Worm (Caenorhabditis elegans): Measurements from ENCODE around the gene aipr-1.

aipr-1 gene

DNA sequence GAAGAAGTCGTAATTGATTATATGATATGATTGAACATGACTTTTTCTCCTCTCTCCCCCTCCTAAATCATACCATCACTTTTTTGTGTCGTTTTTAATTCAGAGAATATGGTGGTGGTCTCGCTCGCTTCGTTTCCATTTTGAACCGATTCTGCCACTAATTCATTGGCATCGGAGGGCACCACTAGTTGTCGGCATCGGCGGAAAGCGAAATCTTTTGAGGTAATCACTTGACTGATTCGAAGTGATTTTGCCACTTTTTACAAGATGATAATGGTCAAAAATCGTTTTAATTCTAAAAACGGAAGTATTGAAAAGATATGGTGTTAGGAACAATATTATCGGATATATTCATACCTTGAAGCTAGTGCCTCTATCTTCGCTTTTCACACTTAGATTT is 22.7 kb upstream of the aipr-1 start, which contains the start of gene klf-3:
Gene klf-3, plus strand, starts transcription at position 109 of the 400 bp plus-strand sequence.
- no peak for TF ChIP-seq nhr-111 (GFP tag; optimal IDR thresholded peaks at IDR 0.05)
- TF ChIP-seq lim-7 (GFP tag; IDR thresholded peaks at IDR 0.05) = no peak

- TF ChIP-seq hlh-11 (tag; optimal IDR thresholded peaks at IDR 0.05) = peak; percentile 36
- TF ChIP-seq nhr-28 (tag; optimal IDR thresholded peaks at IDR 0.05) = peak; percentile 61
- TF ChIP-seq nhr-77 (tag; optimal IDR thresholded peaks at IDR 0.05) = peak; percentile 1
- no peak for TF ChIP-seq egl-27 (tag; optimal IDR thresholded peaks at IDR 0.05)
- TF ChIP-seq nhr-111 (GFP tag; optimal IDR thresholded peaks at IDR 0.05) = no peak
- no peak for TF ChIP-seq daf-16 (GFP tag; optimal IDR thresholded peaks at IDR 0.05)
- TF ChIP-seq daf-16 (tag; optimal IDR thresholded peaks at IDR 0.05) = peak; percentile 46
- TF ChIP-seq nhr-102 (tag; optimal IDR thresholded peaks at IDR 0.05) = peak; percentile 1
- peak; percentile 62; the same call in 1 of the 2 replicates for TF ChIP-seq dmd-6 (GFP tag; IDR thresholded peaks at IDR 0.05)
- TF ChIP-seq pqm-1 (tag; optimal IDR thresholded peaks at IDR 0.05) = peak; percentile 67
These were observed 22.1 kb upstream of the aipr-1 start for ce11 chrII:6616135-6616534.

ce11 chrII:6615232-6616029 is 21.4 kb upstream of the aipr-1 start:
- TF ChIP-seq nhr-28 (tag; optimal IDR thresholded peaks at IDR 0.05) (peak; percentile 76), mes-2 (tag; optimal IDR thresholded peaks at IDR 0.05; ENCODE audit: poor library complexity, severe bottlenecking) (peak; percentile 22), gei-8 (GFP tag; optimal IDR thresholded peaks at IDR 0.05) (no peak), F26F4.8 (GFP tag; conservative IDR thresholded peaks at IDR 0.05) (no peak), dve-1 (tag; optimal IDR thresholded peaks at IDR 0.05; ENCODE audit: insufficient read depth) (peak; percentile 66), mxl-3 (GFP tag; optimal IDR thresholded peaks at IDR 0.05) (peak; percentile 64), zip-2 (tag; optimal IDR thresholded peaks at IDR 0.05) (no peak), hlh-11 (tag; optimal IDR thresholded peaks at IDR 0.05) (peak; percentile 75), ceh-32 (tag; optimal IDR thresholded peaks at IDR 0.05; ENCODE audit: poor library complexity) (no peak), T26A8.4 (GFP tag; IDR thresholded peaks at IDR 0.05) (0 out of 2 replicates have a peak, but pooled peaks have one; percentile 14), dmd-6 (GFP tag; IDR thresholded peaks at IDR 0.05) (peak; percentile 87), aha-1 (tag) (peak; percentile 29), lin-1 (GFP tag; IDR thresholded peaks at IDR 0.05) (0 out of 2 replicates have a peak, but pooled peaks have one; percentile 39), unc-62 (GFP tag; optimal IDR thresholded peaks at IDR 0.05 in 1 of 2) (peak in 1 of 2 experiments; percentile 86), unc-62 (tag; optimal IDR thresholded peaks at IDR 0.05) (no peak), ceh-20 (GFP tag; IDR thresholded peaks at IDR 0.05) (no peak), hmg-1.1 (GFP tag; IDR thresholded peaks at IDR 0.05) (no peak), nhr-10 (tag; optimal IDR thresholded peaks at IDR 0.05) (no peak), pqm-1 (tag; optimal IDR thresholded peaks at IDR 0.05) (peak; percentile 97), ZK337.2 (GFP tag; IDR thresholded peaks at IDR 0.05) (no peak), daf-16 (GFP tag; optimal IDR thresholded peaks at IDR 0.05) (no peak), daf-16 (tag; optimal IDR thresholded peaks at IDR 0.05) (peak; percentile 71), ctbp-1 (GFP tag; IDR thresholded peaks at IDR 0.05) (no peak), nhr-77 (tag; optimal IDR thresholded peaks at IDR 0.05) (peak; percentile 63), spr-3 (GFP tag; optimal IDR thresholded peaks at IDR 0.05) (no peak)

DNA sequence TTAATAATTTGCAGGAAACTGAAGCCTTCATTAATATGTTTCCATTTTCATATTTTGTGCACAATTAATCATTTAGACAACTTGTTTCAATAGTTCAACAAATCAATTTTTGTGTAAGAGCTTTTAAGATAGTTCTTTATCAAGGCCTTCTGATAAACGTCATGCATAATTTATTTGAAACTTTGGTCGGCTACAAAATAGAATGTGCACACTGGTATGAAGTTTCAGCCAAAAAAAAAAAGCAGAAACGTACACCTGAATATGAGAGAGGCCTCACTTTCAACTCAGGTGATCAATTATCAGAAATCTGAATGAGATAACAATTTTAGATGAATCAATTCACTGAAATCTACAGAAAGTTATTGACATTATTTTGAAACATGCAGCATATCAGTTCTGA is 20.4 kb upstream of the aipr-1 start:
- TF ChIP-seq lin-15B (tag; optimal IDR thresholded peaks at IDR 0.05) (no peak), lin-38 (GFP tag; IDR thresholded peaks at IDR 0.05) (no peak), egl-43 (GFP tag; IDR thresholded peaks at IDR 0.05) (no peak), Y5F2A.4 (GFP tag; optimal IDR thresholded peaks at IDR 0.05) (no peak), duxl-1 (tag; optimal IDR thresholded peaks at IDR 0.05; ENCODE audit: poor library complexity) (no peak), nhr-48 (tag; optimal IDR thresholded peaks at IDR 0.05) (no peak), ZK337.2 (GFP tag; IDR thresholded peaks at IDR 0.05) (no peak), daf-12 (tag; optimal IDR thresholded peaks at IDR 0.05) (no peak), dmd-9 (GFP tag; IDR thresholded peaks at IDR 0.05) (no peak), nhr-42 (GFP tag; IDR thresholded peaks at IDR 0.05) (no peak), ceh-62 (tag; optimal IDR thresholded peaks at IDR 0.05) (no peak), snpc-4 (tag; optimal IDR thresholded peaks at IDR 0.05) (no peak), sdz-12 (GFP tag; optimal IDR thresholded peaks at IDR 0.05) (no peak), lin-39 (tag; optimal IDR thresholded peaks at IDR 0.05) (no peak), arid-1 (GFP tag; conservative IDR thresholded peaks at IDR 0.05) (no peak), nhr-10 (tag; optimal IDR thresholded peaks at IDR 0.05) (no peak), ceh-28 (tag; optimal IDR thresholded peaks at IDR 0.05) (no peak), fos-1 (tag; optimal IDR thresholded peaks at IDR 0.05) (no peak), nhr-41 (GFP tag; IDR thresholded peaks at IDR 0.05) (no peak)
